Fruit fly (Drosophila melanogaster) S2 (cell line): ENCODE measurements around the gene Ppm1.

Source experiments
- CG8478 ChIP-seq: fragments of >200 bp; optimal IDR thresholded peaks from 2 replicates; lab custom pipeline; 2018
- CTCF ChIP-seq, 2 experiments: fragments of >200 bp; optimal IDR thresholded peaks; 2 replicates each; lab custom pipeline; 2018

DNA sequence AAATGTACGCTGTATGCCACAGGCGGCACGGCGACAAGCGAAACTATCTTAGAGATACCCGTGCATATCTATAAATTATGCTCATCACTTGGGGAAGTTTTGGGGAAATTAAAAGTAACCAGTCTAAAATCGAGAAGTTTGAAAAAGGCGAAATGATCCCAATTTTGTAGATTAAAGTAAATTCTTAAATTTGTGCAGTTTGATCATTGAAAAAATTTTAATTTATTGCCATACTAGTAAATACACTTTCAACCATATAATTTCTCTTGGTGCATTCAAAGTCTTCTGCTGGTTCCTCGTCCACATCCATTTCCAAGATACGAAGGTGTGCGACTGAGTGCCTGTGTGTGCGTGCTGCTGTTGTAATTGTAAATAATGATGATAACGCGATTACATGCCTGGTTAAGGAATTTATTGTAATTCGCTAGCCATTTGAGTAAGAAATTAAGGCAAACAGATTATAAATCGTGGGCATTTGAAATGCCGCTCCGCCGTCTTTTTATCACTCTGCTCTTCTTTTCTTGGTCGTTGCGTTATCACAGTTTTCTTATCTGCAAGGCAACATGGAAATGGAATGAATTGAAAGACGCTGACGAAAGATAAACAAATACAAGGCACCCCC lies 34.4 kb downstream of the Ppm1 start:
- TF ChIP-seq CTCF (optimal IDR thresholded peaks at IDR 0.05; lab: Kevin White, UChicago) (no peak), CG8478 (lab: Kevin White, UChicago) (no peak)
